Worm (Caenorhabditis elegans) whole organism, mixed stage, embryonic: ENCODE results near the gene Y54G2A.11.

ENCODE experiments used
- blmp-1 ChIP-seq: fragments of 150-350 bp; optimal IDR thresholded peaks from 2 replicates; lab custom pipeline; 2014; ENCODE audit warnings: missing biosample characterization, missing genetic modification characterization
- elt-1 ChIP-seq: sonication (generic microtip); optimal IDR thresholded peaks from 2 replicates; lab custom pipeline; 2017; ENCODE audit warnings: missing genetic modification characterization, mild to moderate bottlenecking, missing compliant biosample characterization, antibody characterized with exemption, moderate library complexity, borderline replicate concordance; ENCODE audit not compliant: insufficient read depth
- lsy-2 ChIP-seq: fragments of 150-350 bp; optimal IDR thresholded peaks from 2 replicates; lab custom pipeline; 2014; ENCODE audit warnings: missing biosample characterization, missing genetic modification characterization
- nhr-2 ChIP-seq: fragments of 150-350 bp; optimal IDR thresholded peaks from 2 replicates; lab custom pipeline; 2014; ENCODE audit warnings: missing biosample characterization, missing genetic modification characterization
- nhr-237 ChIP-seq: fragments of 150-350 bp; optimal IDR thresholded peaks from 2 replicates; lab custom pipeline; 2014; ENCODE audit warnings: missing biosample characterization, missing genetic modification characterization
- nhr-28 ChIP-seq: fragments of 150-350 bp; optimal IDR thresholded peaks from 2 replicates; lab custom pipeline; 2014; ENCODE audit warnings: missing biosample characterization, missing genetic modification characterization
- snpc-4 ChIP-seq: fragments of 150-350 bp; optimal IDR thresholded peaks from 2 replicates; lab custom pipeline; 2014; ENCODE audit warnings: missing biosample characterization, missing genetic modification characterization
- unc-62 ChIP-seq: fragments of 150-350 bp; optimal IDR thresholded peaks from 2 replicates; lab custom pipeline; 2014; ENCODE audit warnings: missing biosample characterization, missing genetic modification reagents, missing genetic modification characterization

DNA sequence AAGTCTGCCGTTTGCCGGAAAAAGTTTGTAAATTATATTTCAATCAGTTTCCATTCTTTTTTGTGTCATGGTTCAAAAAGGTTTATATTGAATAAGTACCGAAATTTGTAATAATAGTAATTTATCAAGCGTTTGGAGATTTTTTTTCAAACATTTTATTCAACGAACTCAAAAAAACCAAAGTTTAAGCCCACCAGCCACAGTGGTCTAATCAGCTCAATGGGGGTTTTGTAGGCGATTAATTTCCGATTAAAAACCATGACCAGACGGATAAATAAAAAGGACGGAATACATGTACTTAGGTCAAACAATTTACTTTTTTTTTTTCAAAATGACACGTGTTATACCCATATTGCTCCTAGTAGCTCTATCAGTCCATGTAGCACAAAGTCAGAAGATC is 27.8 kb upstream of the Y54G2A.11 start, which contains the start of gene Y54G2A.10:
- no peak for TF ChIP-seq unc-62 (GFP tag; lab: Kevin White, UChicago)
- no peak for TF ChIP-seq lsy-2 (tag; lab: Kevin White, UChicago)
- no peak for TF ChIP-seq nhr-28 (tag; lab: Kevin White, UChicago)
- TF ChIP-seq nhr-237 (tag; lab: Kevin White, UChicago): no peak
- TF ChIP-seq nhr-2: no peak
- no peak for TF ChIP-seq elt-1 (tag; lab: Kevin White, UChicago)
- TF ChIP-seq snpc-4 (tag; lab: Kevin White, UChicago): no peak
- no peak for TF ChIP-seq blmp-1 (tag; lab: Kevin White, UChicago)
